Fruit fly (Drosophila melanogaster): Measurements from ENCODE around the gene CG11977.

The CG11977 gene

dm6 chr3R:9033619-9034401 lies 36.3 kb downstream of the CG11977 start (continued):
- TF ChIP-seq z (GFP tag; IDR thresholded peaks at IDR 0.05) (peak; percentile 74; the same call in 2 of the 3 replicates), Xbp1 (GFP tag; optimal IDR thresholded peaks at IDR 0.05) (peak; percentile 65), CG6813 (GFP tag; optimal IDR thresholded peaks at IDR 0.05) (peak; percentile 61), Hand (GFP tag; optimal IDR thresholded peaks at IDR 0.05) (peak; percentile 83), sens-2 (GFP tag; IDR thresholded peaks at IDR 0.05) (no peak), Antp (GFP tag; optimal IDR thresholded peaks at IDR 0.05) (no peak), Optix (GFP tag; IDR thresholded peaks at IDR 0.05) (no peak), sim (GFP tag; IDR thresholded peaks at IDR 0.05) (0 out of 2 replicates have a peak, but pooled peaks have one; percentile 28), Hsf (GFP tag; optimal IDR thresholded peaks at IDR 0.05) (peak; percentile 64), CG15011 (GFP tag; optimal IDR thresholded peaks at IDR 0.05) (peak; percentile 79), tin (GFP tag; optimal IDR thresholded peaks at IDR 0.05) (peak; percentile 70), CG33557 (GFP tag; optimal IDR thresholded peaks at IDR 0.05) (peak; percentile 88), schlank (tag; optimal IDR thresholded peaks at IDR 0.05) (peak; percentile 15), bigmax (GFP tag; optimal IDR thresholded peaks at IDR 0.05) (no peak), hkb (optimal IDR thresholded peaks at IDR 0.05) (no peak), hkb (GFP tag; IDR thresholded peaks at IDR 0.05) (peak; percentile 41; the same call in 1 of the 2 replicates), kay (GFP tag; optimal IDR thresholded peaks at IDR 0.05) (peak; percentile 66), CG5245 (GFP tag; optimal IDR thresholded peaks at IDR 0.05) (peak; percentile 38), Usf (GFP tag; optimal IDR thresholded peaks at IDR 0.05) (peak; percentile 62), cg (GFP tag; optimal IDR thresholded peaks at IDR 0.05) (no peak), NK7.1 (GFP tag; optimal IDR thresholded peaks at IDR 0.05) (no peak), Sry-β (GFP tag; optimal IDR thresholded peaks at IDR 0.05) (peak; percentile 100), CG3281 (GFP tag; optimal IDR thresholded peaks at IDR 0.05) (peak; percentile 91), nau (GFP tag; optimal IDR thresholded peaks at IDR 0.05) (peak; percentile 80), HmgD (GFP tag; optimal IDR thresholded peaks at IDR 0.05) (no peak), Poxn (GFP tag; IDR thresholded peaks at IDR 0.05) (no peak), CG7839 (tag; optimal IDR thresholded peaks at IDR 0.05) (peak; percentile 88), BtbVII (GFP tag; optimal IDR thresholded peaks at IDR 0.05) (peak; percentile 87), CG42726 (GFP tag; IDR thresholded peaks at IDR 0.05; ENCODE audit: partially characterized antibody) (peak; percentile 75; the same call in 1 of the 2 replicates), CG30020 (tag; optimal IDR thresholded peaks at IDR 0.05) (peak; percentile 75), E2f2 (GFP tag; IDR thresholded peaks at IDR 0.05) (0 out of 2 replicates have a peak, but pooled peaks have one; percentile 37), CG31224 (GFP tag; IDR thresholded peaks at IDR 0.05) (0 out of 2 replicates have a peak, but pooled peaks have one; percentile 20), CG15269 (tag; optimal IDR thresholded peaks at IDR 0.05) (peak; percentile 89), CG1024 (GFP tag; IDR thresholded peaks at IDR 0.05) (no peak), wor (GFP tag; IDR thresholded peaks at IDR 0.05) (peak; percentile 32; the same call in 1 of the 2 replicates), Ets97D (GFP tag; optimal IDR thresholded peaks at IDR 0.05) (no peak), org-1 (GFP tag; optimal IDR thresholded peaks at IDR 0.05) (peak; percentile 76), tio (GFP tag; optimal IDR thresholded peaks at IDR 0.05) (peak; percentile 61), CG13624 (GFP tag; optimal IDR thresholded peaks at IDR 0.05) (peak; percentile 69), Dek (tag; optimal IDR thresholded peaks at IDR 0.05) (peak; percentile 87), CG14860 (GFP tag; IDR thresholded peaks at IDR 0.05; ENCODE audit: partially characterized antibody) (no peak), dimm (GFP tag; IDR thresholded peaks at IDR 0.05) (no peak), MTF-1 (GFP tag; optimal IDR thresholded peaks at IDR 0.05; ENCODE audit: borderline replicate concordance) (peak; percentile 21), lmd (GFP tag; IDR thresholded peaks at IDR 0.05) (peak; percentile 68), CG8089 (GFP tag; optimal IDR thresholded peaks at IDR 0.05) (no peak), exex (tag; optimal IDR thresholded peaks at IDR 0.05) (peak; percentile 63), btn (GFP tag; optimal IDR thresholded peaks at IDR 0.05) (no peak), CG17186 (GFP tag; optimal IDR thresholded peaks at IDR 0.05) (peak; percentile 14), sna (GFP tag; IDR thresholded peaks at IDR 0.05; ENCODE audit: partially characterized antibody) (0 out of 2 replicates have a peak, but pooled peaks have one; percentile 13)
